Worm (Caenorhabditis elegans) whole organism, early embryonic: ENCODE data around the gene cest-2.3.

Source experiments
- B0310.2 ChIP-seq: sonication (generic microtip); optimal IDR thresholded peaks from 2 replicates; lab custom pipeline; 2016; ENCODE audit warnings: mild to moderate bottlenecking, missing genetic modification characterization, missing compliant biosample characterization
- F13C5.2 ChIP-seq: sonication (generic microtip); optimal IDR thresholded peaks from 2 replicates; lab custom pipeline; 2017; ENCODE audit warnings: mild to moderate bottlenecking, missing genetic modification characterization, inconsistent platforms, missing compliant biosample characterization
- aly-1 ChIP-seq: sonication (generic microtip); optimal IDR thresholded peaks from 2 replicates; lab custom pipeline; 2016; ENCODE audit warnings: missing genetic modification characterization, missing compliant biosample characterization
- ama-1 ChIP-seq: fragments of 150-350 bp; optimal IDR thresholded peaks from 2 replicates; lab custom pipeline; 2014
- ceh-13 ChIP-seq: fragments of 200-800 bp; sonication (Bioruptor generic); optimal IDR thresholded peaks from 2 replicates; lab custom pipeline; 2018; ENCODE audit warnings: mild to moderate bottlenecking, missing genetic modification characterization, missing compliant biosample characterization
- ceh-36 ChIP-seq: sonication (generic microtip); optimal IDR thresholded peaks from 2 replicates; lab custom pipeline; 2016; ENCODE audit warnings: missing genetic modification characterization, inconsistent platforms, missing compliant biosample characterization
- ets-7 ChIP-seq: sonication (generic microtip); optimal IDR thresholded peaks from 2 replicates; lab custom pipeline; 2016; ENCODE audit warnings: missing genotype, missing genetic modification characterization, missing compliant biosample characterization
- flt-1 ChIP-seq: fragments of 200-800 bp; sonication (Bioruptor generic); IDR thresholded peaks from 2 replicates; pipeline ENCODE4 v1.3.6; 2022; ENCODE audit warnings: missing genetic modification characterization, missing compliant biosample characterization
- hmbx-1 ChIP-seq: sonication (generic microtip); optimal IDR thresholded peaks from 2 replicates; lab custom pipeline; 2016; ENCODE audit warnings: mild to moderate bottlenecking, missing genetic modification characterization, missing compliant biosample characterization
- hmg-4 ChIP-seq: fragments of 200-800 bp; sonication (Bioruptor generic); optimal IDR thresholded peaks from 2 replicates; lab custom pipeline; 2018; ENCODE audit warnings: mild to moderate bottlenecking, missing genetic modification characterization, missing compliant biosample characterization
- hnd-1 ChIP-seq: sonication (generic microtip); optimal IDR thresholded peaks from 2 replicates; lab custom pipeline; 2016; ENCODE audit warnings: missing genetic modification characterization, missing compliant biosample characterization
- pes-1 ChIP-seq: fragments of 200-800 bp; sonication (Bioruptor generic); IDR thresholded peaks from 2 replicates; pipeline ENCODE4 v1.3.6; 2022; ENCODE audit warnings: missing genetic modification reagents, missing genetic modification characterization, missing compliant biosample characterization
- scrt-1 ChIP-seq: fragments of 200-800 bp; sonication (Bioruptor generic); IDR thresholded peaks from 2 replicates; pipeline ENCODE4 v1.3.6; 2022; ENCODE audit warnings: missing genetic modification characterization, missing compliant biosample characterization
- sea-1 ChIP-seq: fragments of 200-800 bp; sonication (Bioruptor generic); conservative IDR thresholded peaks from 2 replicates; pipeline ENCODE4 v1.3.6; 2022; ENCODE audit warnings: missing genetic modification characterization, missing compliant biosample characterization
- tbx-11 ChIP-seq: fragments of 200-800 bp; sonication (Bioruptor generic); IDR thresholded peaks from 2 replicates; pipeline ENCODE4 v1.3.6; 2022; ENCODE audit warnings: missing genetic modification characterization, missing compliant biosample characterization
- tbx-37 ChIP-seq: fragments of 200-800 bp; sonication (Bioruptor generic); conservative IDR thresholded peaks from 2 replicates; pipeline ENCODE4 v1.3.6; 2022; ENCODE audit warnings: missing genetic modification reagents, missing genetic modification characterization, missing compliant biosample characterization
- tra-4 ChIP-seq: sonication (generic microtip); optimal IDR thresholded peaks from 2 replicates; lab custom pipeline; 2017; ENCODE audit warnings: missing genetic modification characterization, missing compliant biosample characterization

The cest-2.3 gene

DNA sequence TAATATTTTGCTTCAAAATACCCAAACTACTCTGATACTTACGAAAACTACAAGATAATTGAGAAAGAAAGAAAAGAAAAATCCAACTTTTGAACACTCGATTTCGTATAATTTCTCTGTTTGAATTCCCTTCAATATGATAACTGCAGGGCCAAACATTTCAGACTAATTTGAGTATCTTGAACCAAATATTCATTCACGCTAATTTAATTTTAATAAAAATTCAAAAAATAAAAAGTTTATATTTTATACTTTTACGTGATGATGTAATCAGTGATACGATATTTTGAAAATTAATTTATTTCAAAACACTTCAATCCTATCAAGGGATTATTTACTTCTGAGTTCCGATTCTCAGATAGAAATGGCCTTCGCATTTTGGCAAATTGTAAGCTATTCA is 2.8 kb downstream of the cest-2.3 start, which contains the start of gene ZC376.8:
TSS of gene ZC376.8 (plus strand) at position 301 of the 400 bp plus-strand sequence.
- TF ChIP-seq ceh-13 (GFP tag; lab: Kevin White, UChicago) = no peak
- TF ChIP-seq aly-1 (tag; lab: Kevin White, UChicago) = no peak
- TF ChIP-seq scrt-1 (GFP tag; lab: Robert Waterston, UW) = no peak
- no peak for TF ChIP-seq tra-4 (tag; lab: Kevin White, UChicago)
- TF ChIP-seq tbx-37 (GFP tag; lab: Robert Waterston, UW) = no peak
- no peak for TF ChIP-seq hmg-4 (GFP tag; lab: Kevin White, UChicago)
- TF ChIP-seq ama-1 (lab: Kevin White, UChicago) = no peak
- no peak for TF ChIP-seq hnd-1 (tag; lab: Kevin White, UChicago)
- no peak for TF ChIP-seq pes-1 (GFP tag; lab: Robert Waterston, UW)
- TF ChIP-seq B0310.2 = no peak
- TF ChIP-seq tbx-11 (GFP tag; lab: Robert Waterston, UW) = no peak
- no peak for TF ChIP-seq ceh-36 (tag; lab: Kevin White, UChicago)
- TF ChIP-seq hmbx-1 (tag; lab: Kevin White, UChicago) = no peak
- no peak for TF ChIP-seq flt-1 (GFP tag; lab: Robert Waterston, UW)
- TF ChIP-seq ets-7 (tag; lab: Kevin White, UChicago) = no peak

DNA sequence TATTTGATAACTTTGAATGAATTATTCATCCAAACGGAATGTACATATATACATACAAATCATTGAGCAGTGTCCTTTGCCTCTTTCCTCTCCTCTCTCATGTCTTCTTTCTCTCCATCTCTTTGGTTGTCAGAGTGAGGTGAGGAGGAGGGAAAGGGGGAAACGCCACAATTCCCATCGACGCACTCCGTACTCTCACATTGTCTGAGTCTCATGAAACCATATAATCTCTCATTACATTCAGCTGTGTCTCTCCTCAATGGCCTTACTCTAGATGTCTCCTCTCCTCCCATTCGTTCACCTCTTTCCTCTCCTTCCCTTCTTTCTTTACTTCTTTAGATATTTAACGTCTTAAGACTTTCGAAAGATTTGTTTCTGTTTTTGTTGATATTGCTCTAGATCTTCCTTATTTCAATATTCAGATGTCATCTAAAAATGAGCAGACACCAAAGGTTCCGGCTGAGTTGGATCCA is 5.1 kb downstream of the cest-2.3 start, which contains the start of gene ceh-74:
TSS of gene ceh-74 (plus strand) at position 423 of the 473 bp plus-strand sequence.
- no peak for TF ChIP-seq B0310.2
- no peak for TF ChIP-seq sea-1 (GFP tag; lab: Robert Waterston, UW)
- TF ChIP-seq aly-1 (tag; lab: Kevin White, UChicago) = no peak
- no peak for TF ChIP-seq tra-4 (tag; lab: Kevin White, UChicago)
- no peak for TF ChIP-seq hmbx-1 (tag; lab: Kevin White, UChicago)
- TF ChIP-seq hmg-4 (GFP tag; lab: Kevin White, UChicago) = no peak
- no peak for TF ChIP-seq F13C5.2 (tag; lab: Kevin White, UChicago)
- TF ChIP-seq flt-1 (GFP tag; lab: Robert Waterston, UW) = no peak

DNA sequence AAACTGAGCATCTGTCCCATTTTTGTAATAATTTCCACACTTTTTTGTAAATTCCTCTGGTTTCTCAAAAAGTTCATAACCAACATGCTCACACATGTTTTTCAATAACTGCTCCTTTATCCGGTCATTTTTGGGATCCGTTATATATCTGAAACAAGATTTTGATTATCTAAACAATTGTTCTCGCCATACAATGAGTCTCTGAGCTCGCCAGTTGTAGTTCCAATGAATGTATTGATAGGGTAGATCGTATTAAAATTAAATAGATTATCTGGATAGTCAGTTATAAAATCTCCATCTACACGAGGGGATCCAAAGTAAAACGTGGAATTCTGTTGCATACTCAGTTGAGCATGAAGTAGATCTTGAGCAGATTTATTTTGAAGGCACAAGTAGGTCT is 6.2 kb downstream of the cest-2.3 start:
- no peak for TF ChIP-seq tbx-37 (GFP tag; lab: Robert Waterston, UW)
- no peak for TF ChIP-seq sea-1 (GFP tag; lab: Robert Waterston, UW)
- TF ChIP-seq hnd-1 (tag; lab: Kevin White, UChicago) = no peak
- TF ChIP-seq F13C5.2 (tag; lab: Kevin White, UChicago) = no peak
- no peak for TF ChIP-seq scrt-1 (GFP tag; lab: Robert Waterston, UW)
- TF ChIP-seq pes-1 (GFP tag; lab: Robert Waterston, UW) = no peak
- TF ChIP-seq B0310.2 = no peak
- TF ChIP-seq tra-4 (tag; lab: Kevin White, UChicago) = no peak
- no peak for TF ChIP-seq tbx-11 (GFP tag; lab: Robert Waterston, UW)

DNA sequence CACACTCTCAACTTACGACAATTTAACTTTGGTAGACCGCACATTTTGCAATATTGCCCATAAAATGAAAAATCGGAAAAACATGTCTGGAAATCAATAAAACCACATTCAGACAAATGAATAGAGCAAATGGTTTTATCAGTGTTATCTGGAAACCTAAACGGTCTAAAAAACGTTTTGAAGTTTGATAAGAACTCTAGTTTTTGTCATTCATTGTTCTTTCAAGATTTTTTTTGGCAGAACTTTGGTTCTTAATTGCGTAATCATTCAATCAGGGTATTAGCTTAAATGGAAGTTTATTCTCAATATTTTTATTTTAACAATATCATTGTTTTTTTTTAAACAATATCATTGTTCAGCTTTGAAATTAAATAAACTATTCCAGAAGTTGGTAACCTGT is 7.5 kb downstream of the cest-2.3 start, which contains the start of gene cest-2.2:
TSS of gene cest-2.2 (minus strand) at position 140 of the 400 bp plus-strand sequence.
- TF ChIP-seq F13C5.2 (tag; lab: Kevin White, UChicago) = no peak
- TF ChIP-seq aly-1 (tag; lab: Kevin White, UChicago) = no peak
- TF ChIP-seq ceh-36 (tag; lab: Kevin White, UChicago) = no peak
- no peak for TF ChIP-seq tbx-11 (GFP tag; lab: Robert Waterston, UW)
- no peak for TF ChIP-seq ama-1 (lab: Kevin White, UChicago)
- no peak for TF ChIP-seq tra-4 (tag; lab: Kevin White, UChicago)
- TF ChIP-seq pes-1 (GFP tag; lab: Robert Waterston, UW) = no peak
- no peak for TF ChIP-seq sea-1 (GFP tag; lab: Robert Waterston, UW)
- TF ChIP-seq scrt-1 (GFP tag; lab: Robert Waterston, UW) = no peak
- no peak for TF ChIP-seq B0310.2
- TF ChIP-seq ets-7 (tag; lab: Kevin White, UChicago) = no peak
- no peak for TF ChIP-seq tbx-37 (GFP tag; lab: Robert Waterston, UW)
- no peak for TF ChIP-seq hnd-1 (tag; lab: Kevin White, UChicago)

DNA sequence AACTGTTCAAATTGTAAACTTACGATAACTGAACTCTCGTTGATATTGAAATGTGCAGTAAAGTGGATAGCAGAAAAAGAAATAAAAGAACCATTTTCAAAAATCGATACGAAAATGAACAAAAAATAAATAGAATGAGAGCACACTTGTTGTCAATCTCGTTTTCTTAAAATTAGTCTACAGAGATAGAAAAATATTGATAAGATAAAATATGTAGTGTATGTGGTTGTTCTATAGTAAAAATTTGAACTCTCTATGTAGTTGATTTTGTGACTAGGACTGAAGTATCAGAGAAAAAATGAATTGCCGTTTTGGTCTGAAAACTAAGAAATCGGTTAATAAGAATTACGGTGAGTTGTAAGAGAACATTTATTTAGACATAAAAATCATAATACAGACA is 11.5 kb downstream of the cest-2.3 start, which contains the start of gene cest-2.1:
TSS of gene cest-2.1 (minus strand) at position 198 of the 400 bp plus-strand sequence.
- TF ChIP-seq ceh-13 (GFP tag; lab: Kevin White, UChicago) (no peak), tra-4 (tag; lab: Kevin White, UChicago) (no peak), hmbx-1 (tag; lab: Kevin White, UChicago) (no peak), ama-1 (lab: Kevin White, UChicago) (no peak), ets-7 (tag; lab: Kevin White, UChicago) (no peak), scrt-1 (GFP tag; lab: Robert Waterston, UW) (no peak), hmg-4 (GFP tag; lab: Kevin White, UChicago) (no peak), hnd-1 (tag; lab: Kevin White, UChicago) (no peak), flt-1 (GFP tag; lab: Robert Waterston, UW) (no peak), pes-1 (GFP tag; lab: Robert Waterston, UW) (no peak), tbx-11 (GFP tag; lab: Robert Waterston, UW) (no peak), sea-1 (GFP tag; lab: Robert Waterston, UW) (no peak), aly-1 (tag; lab: Kevin White, UChicago) (no peak), B0310.2 (no peak), F13C5.2 (tag; lab: Kevin White, UChicago) (no peak), tbx-37 (GFP tag; lab: Robert Waterston, UW) (no peak)

DNA sequence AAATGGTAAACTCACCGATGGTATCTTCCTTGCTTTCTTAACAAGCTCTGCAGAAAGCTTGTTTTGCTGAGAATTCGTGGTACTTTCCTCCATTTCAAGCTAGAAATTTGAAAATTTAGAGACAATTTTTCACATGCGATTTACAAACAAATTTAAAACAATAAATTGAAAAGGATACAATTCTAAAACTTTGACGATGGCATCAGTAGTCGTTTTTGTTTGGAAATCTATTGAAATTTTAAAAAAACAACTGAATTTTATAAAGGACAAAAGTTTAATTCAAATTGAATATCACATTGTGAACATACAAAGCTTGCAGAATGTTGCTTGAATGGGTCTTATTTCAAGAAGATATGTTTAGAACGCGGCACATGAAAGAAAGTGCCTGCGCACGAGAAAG is 15.1 kb downstream of the cest-2.3 start, which contains the start of gene ocam-1:
TSS of gene ocam-1 (minus strand) at position 101 of the 400 bp plus-strand sequence.
- TF ChIP-seq ceh-13 (GFP tag; lab: Kevin White, UChicago) (no peak), F13C5.2 (tag; lab: Kevin White, UChicago) (no peak), aly-1 (tag; lab: Kevin White, UChicago) (no peak), tbx-11 (GFP tag; lab: Robert Waterston, UW) (no peak), hnd-1 (tag; lab: Kevin White, UChicago) (no peak), tbx-37 (GFP tag; lab: Robert Waterston, UW) (no peak)

DNA sequence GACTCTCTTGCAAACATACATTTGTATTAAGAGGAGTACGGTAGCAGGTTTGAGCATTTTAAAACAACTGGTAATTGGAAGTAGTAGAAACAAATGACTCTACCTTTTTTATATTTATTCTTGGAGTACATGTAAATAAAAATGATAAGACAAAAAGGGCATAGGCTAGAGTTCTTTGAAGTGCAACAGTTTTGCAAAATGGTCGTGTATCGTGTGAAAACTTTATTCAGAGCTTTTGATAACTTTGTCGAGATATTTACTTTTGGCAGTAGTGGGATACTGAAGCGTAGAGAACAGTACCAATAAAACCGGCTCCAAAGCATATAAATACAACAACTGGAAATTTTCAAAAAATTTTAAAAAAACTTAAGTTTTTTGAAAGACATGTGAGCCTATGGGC is 16.1 kb downstream of the cest-2.3 start, which contains the start of gene cest-1.1:
TSS of gene cest-1.1 (minus strand) at position 101 of the 400 bp plus-strand sequence.
- no peak for TF ChIP-seq flt-1 (GFP tag; lab: Robert Waterston, UW)
- no peak for TF ChIP-seq scrt-1 (GFP tag; lab: Robert Waterston, UW)
- no peak for TF ChIP-seq ama-1 (lab: Kevin White, UChicago)
- TF ChIP-seq aly-1 (tag; lab: Kevin White, UChicago) = no peak
- TF ChIP-seq tbx-37 (GFP tag; lab: Robert Waterston, UW) = no peak
- no peak for TF ChIP-seq ets-7 (tag; lab: Kevin White, UChicago)
- TF ChIP-seq pes-1 (GFP tag; lab: Robert Waterston, UW) = no peak
- no peak for TF ChIP-seq ceh-13 (GFP tag; lab: Kevin White, UChicago)
- TF ChIP-seq hmbx-1 (tag; lab: Kevin White, UChicago) = no peak
- no peak for TF ChIP-seq tbx-11 (GFP tag; lab: Robert Waterston, UW)
- TF ChIP-seq B0310.2 = no peak
